Worm (Caenorhabditis elegans) whole organism, dauer: Measurements from ENCODE around the gene ZK154.6.

Source experiments
- unc-62 ChIP-seq: sonication (generic microtip); optimal IDR thresholded peaks from 2 replicates; lab custom pipeline; 2017; ENCODE audit warnings: missing biosample characterization, missing genetic modification reagents, missing genetic modification characterization

ZK154.6 gene

DNA sequence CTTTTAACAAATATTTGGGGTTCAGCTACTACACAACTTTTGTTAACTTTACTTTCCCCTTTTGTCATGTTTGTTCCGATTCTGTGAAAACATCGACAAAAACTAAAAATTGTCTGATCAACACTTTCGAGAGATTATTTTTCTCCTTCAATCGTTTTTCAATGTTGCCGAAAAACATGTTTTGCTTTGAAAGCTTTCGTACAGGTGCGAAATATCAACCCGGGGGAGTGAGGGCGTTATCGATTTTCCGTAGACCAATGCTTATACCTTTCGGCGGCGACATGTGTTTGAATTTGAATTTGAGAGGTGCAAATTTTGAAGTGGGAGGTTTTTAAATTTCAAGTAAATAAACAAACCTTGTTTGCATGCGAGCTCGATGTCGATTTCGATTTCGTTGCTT is 15.0 kb upstream of the ZK154.6 start:
- no peak for TF ChIP-seq unc-62 (GFP tag; lab: Kevin White, UChicago)

DNA sequence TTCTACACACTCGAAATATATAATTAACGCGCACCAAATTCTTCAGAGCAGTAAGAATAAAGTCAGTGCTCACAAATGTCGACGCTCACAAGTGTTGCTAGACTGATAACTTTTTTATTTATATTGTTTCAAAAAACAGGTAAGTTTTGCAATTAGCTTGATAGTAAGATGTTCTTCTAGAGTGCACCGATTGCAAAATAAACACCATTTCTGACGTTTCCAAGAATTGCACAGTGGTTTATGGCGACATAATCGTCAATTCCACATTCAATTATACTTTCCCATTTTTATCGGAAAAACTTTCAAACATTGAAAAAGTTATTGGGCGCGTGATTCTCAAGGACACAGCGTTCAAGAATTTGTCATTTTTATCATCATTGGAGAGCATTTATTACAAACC is 7.0 kb upstream of the ZK154.6 start:
- no peak for TF ChIP-seq unc-62 (GFP tag; lab: Kevin White, UChicago)

- no peak for TF ChIP-seq unc-62 (GFP tag; lab: Kevin White, UChicago)
Observed at ce11 chrX:7799680-7800079, 6.3 kb upstream of the ZK154.6 start, which contains the start of gene gpx-7. Gene gpx-7, minus strand, starts transcription at chrX:7799780.

ce11 chrX:7798248-7799020 is 5.1 kb upstream of the ZK154.6 start, which contains the start of gene adm-4:
Gene adm-4, minus strand, starts transcription at chrX:7798298.
- no peak for TF ChIP-seq unc-62 (GFP tag; lab: Kevin White, UChicago)

DNA sequence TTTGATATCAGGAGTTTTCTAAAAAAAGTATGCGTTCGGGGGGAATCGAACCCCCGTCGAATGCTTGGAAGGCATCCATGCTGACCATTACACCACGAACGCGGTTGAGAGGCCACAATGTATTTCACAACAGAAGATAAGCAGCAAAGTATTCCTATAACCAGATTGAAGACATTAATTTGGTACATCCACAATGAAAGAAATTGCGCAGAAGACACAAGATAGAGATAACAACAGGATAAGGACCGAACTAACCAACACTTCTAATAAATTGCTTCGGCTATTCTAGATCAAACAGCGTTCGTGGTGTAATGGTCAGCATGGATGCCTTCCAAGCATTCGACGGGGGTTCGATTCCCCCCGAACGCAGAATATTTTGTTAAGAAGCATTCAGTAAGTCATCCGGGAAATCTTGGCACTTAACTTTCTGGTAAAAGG is 962 bp upstream of the ZK154.6 start:
- no peak for TF ChIP-seq unc-62 (GFP tag; lab: Kevin White, UChicago)

ce11 chrX:7791802-7792201 is 1.6 kb downstream of the ZK154.6 start:
- TF ChIP-seq unc-62 (GFP tag; lab: Kevin White, UChicago) = no peak

DNA sequence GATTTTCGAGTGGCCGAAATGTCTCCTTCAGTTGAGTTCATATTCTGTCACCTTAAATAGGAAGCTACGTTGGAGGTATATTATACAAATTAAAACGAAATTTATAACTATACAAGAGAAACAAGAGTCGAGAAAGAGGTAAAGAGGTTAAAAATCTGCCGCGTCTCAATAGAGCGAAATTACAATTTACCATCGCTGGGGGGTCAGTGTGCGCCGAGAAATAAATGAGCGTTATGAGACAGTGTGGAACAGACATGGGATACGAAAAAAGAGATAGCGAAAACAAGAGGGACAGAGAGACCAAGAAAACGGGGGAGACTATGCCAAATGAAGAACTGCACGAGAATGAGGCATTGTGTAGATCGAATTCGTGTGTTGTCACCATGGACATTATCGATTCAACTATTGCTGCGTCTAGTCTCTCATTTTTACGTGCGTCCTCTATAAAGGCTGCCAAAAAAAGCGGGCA is 5.4 kb downstream of the ZK154.6 start, which contains the start of gene ZK154.5:
Gene ZK154.5 (minus strand): TSS at position 51 of the 469 bp plus-strand sequence.
- no peak for TF ChIP-seq unc-62 (GFP tag; lab: Kevin White, UChicago)

- TF ChIP-seq unc-62 (GFP tag; lab: Kevin White, UChicago) = no peak
Observed at ce11 chrX:7782389-7782788, 11.0 kb downstream of the ZK154.6 start, which contains the start of gene ZK154.4. Gene ZK154.4, minus strand, starts transcription at chrX:7782415.

ce11 chrX:7781827-7782226 is 11.5 kb downstream of the ZK154.6 start:
- TF ChIP-seq unc-62 (GFP tag; lab: Kevin White, UChicago) = no peak

- no peak for TF ChIP-seq unc-62 (GFP tag; lab: Kevin White, UChicago)
Observed at ce11 chrX:7779527-7780033, 13.8 kb downstream of the ZK154.6 start, which contains the start of gene ZK154.1. Gene ZK154.1, plus strand, starts transcription at chrX:7779577.

- TF ChIP-seq unc-62 (GFP tag; lab: Kevin White, UChicago) = no peak
Observed at ce11 chrX:7778786-7779185, 14.6 kb downstream of the ZK154.6 start.

- TF ChIP-seq unc-62 (GFP tag; lab: Kevin White, UChicago) = no peak
Observed at ce11 chrX:7776509-7777001, 16.8 kb downstream of the ZK154.6 start, which contains the start of gene mec-7. Gene mec-7, minus strand, starts transcription at chrX:7776689.

DNA sequence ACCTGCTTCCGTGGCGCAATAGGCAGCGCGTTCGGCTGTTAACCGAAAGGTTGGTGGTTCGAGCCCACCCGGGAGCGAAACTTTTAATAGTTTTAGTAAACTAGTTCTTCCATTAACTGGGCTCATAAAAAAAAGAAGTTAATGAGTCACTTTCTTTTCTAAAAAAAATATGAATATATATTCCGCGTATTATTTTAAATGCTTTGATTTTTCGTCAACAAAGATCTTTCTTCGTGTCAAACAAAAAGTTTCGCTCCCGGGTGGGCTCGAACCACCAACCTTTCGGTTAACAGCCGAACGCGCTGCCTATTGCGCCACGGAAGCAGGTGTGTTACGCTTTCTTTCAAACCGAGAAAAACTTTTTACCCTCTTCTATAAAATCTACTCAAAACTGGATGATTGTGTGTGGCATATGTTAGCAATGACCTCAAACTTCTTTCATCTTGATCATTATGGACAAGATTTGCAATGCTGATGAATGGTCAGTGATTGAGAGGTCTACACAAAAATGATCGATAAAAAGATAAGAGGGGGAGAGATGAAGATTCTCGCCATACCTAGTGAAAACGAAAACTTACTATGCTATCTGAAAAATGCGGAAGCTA is 19.5 kb downstream of the ZK154.6 start:
- TF ChIP-seq unc-62 (GFP tag; lab: Kevin White, UChicago) = no peak

- TF ChIP-seq unc-62 (GFP tag; lab: Kevin White, UChicago) = no peak
Observed at ce11 chrX:7752770-7753169, 40.6 kb downstream of the ZK154.6 start, which contains the start of gene deg-1. Gene deg-1, plus strand, starts transcription at chrX:7753070.

- no peak for TF ChIP-seq unc-62 (GFP tag; lab: Kevin White, UChicago)
Observed at ce11 chrX:7750084-7750483, 43.3 kb downstream of the ZK154.6 start.

DNA sequence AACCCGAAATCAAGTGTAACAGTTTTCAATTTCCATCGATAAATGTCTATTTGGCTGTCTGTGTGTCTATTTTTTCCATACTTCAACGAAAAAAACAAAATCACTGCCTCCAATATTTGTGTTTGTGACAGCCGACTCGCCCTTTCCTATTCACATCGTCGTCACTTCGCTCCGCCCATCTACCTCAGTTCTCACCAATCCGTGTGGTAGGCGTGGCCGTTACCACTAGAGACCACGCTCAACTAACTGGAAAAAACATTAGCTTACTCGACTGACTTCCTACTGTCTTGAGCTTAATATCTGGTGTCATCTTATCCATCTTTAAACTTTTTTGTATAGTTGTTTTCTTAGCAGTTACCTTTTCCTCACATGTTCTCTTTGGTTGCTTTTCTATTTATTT is 48.0 kb downstream of the ZK154.6 start:
- no peak for TF ChIP-seq unc-62 (GFP tag; lab: Kevin White, UChicago)
